Fruit fly (Drosophila melanogaster): Measurements from ENCODE around the gene Pgant7.

Pgant7 gene

DNA sequence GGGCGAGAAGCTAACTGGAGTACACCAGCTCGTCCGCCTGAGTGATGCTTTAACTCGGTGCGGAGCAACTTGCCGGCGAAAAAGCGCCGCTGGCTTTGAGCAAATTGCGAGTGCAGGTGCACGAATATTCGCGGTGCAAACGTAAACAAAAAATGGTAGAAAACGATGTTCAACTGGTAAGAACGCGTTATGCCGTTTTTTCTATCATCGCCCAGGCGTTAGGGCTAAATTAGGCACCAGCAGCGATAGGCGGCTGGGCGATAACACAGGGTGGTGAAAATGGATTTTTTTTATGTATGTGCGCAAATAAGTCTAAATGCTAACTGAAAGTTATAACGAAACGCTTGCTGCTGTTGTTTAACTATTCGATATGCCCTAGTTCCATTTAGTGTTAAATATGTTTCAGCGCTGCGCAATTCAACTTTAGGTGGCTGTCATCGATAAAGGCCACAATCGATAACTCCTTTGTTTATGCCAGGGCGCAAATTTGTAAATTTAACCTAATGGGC, at the start of gene Pgant7, which contains the start of gene Xrcc2:
TSS of gene Pgant7 (minus strand) at position 308 of the 509 bp plus-strand sequence.
TSS of gene Xrcc2 (plus strand) at position 449 of the 509 bp plus-strand sequence.
- TF ChIP-seq CG10631 (GFP tag; optimal IDR thresholded peaks at IDR 0.05) (no peak), CG16779 (tag; optimal IDR thresholded peaks at IDR 0.05) (no peak), Met (GFP tag; optimal IDR thresholded peaks at IDR 0.05) (no peak), CG8319 (GFP tag; optimal IDR thresholded peaks at IDR 0.05) (no peak), Sox14 (GFP tag; optimal IDR thresholded peaks at IDR 0.05) (peak; percentile 88), CG32006 (GFP tag; optimal IDR thresholded peaks at IDR 0.05) (no peak), CG11762 (GFP tag; optimal IDR thresholded peaks at IDR 0.05; ENCODE audit: insufficient read depth) (no peak), ss (GFP tag; optimal IDR thresholded peaks at IDR 0.05) (peak in 1 of 2 experiments; percentile 8), CG8632 (GFP tag; optimal IDR thresholded peaks at IDR 0.05) (no peak), dsx (GFP tag; optimal IDR thresholded peaks at IDR 0.05; ENCODE audit: poor library complexity, severe bottlenecking) (peak; percentile 9), Ets21C (GFP tag; optimal IDR thresholded peaks at IDR 0.05) (no peak), Sox102F (GFP tag; optimal IDR thresholded peaks at IDR 0.05) (no peak), Eip78C (GFP tag) (peak; percentile 38), cyc (GFP tag; optimal IDR thresholded peaks at IDR 0.05) (no peak), acj6 (GFP tag; optimal IDR thresholded peaks at IDR 0.05) (no peak), achi (GFP tag; optimal IDR thresholded peaks at IDR 0.05) (no peak), CG11294 (GFP tag; IDR thresholded peaks at IDR 0.05) (no peak), esn (GFP tag; optimal IDR thresholded peaks at IDR 0.05) (peak; percentile 3), Hr39 (GFP tag; optimal IDR thresholded peaks at IDR 0.05) (no peak), eg (GFP tag; IDR thresholded peaks at IDR 0.05) (no peak)

DNA sequence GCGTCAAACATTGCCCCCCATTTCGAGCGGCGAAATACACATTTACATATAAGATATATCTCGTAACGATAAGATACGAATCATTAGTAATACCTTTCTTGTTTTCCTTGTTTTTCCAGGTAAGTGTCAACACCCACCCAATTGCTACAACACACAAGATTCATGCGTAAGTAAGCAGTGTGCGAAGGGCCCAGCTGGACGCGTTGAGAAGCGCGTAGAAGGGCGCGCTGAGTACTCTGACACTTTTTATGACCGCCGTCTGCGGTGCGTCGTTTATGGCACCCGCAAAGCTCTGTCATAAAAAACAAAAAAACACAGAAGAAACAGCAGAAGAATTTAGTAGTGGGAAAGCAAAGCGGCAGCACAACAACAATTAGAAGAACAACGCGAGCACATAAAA, 47.9 kb upstream of the Pgant7 start:
- TF ChIP-seq Eip78C (GFP tag) (peak; percentile 35), svp (GFP tag) (peak; percentile 39), CG8319 (GFP tag; optimal IDR thresholded peaks at IDR 0.05) (no peak), eg (GFP tag; IDR thresholded peaks at IDR 0.05) (0 out of 3 replicates have a peak, but pooled peaks have one; percentile 25), fkh (GFP tag; optimal IDR thresholded peaks at IDR 0.05) (peak; percentile 47), CG9139 (GFP tag; optimal IDR thresholded peaks at IDR 0.05) (no peak), CG16779 (tag; optimal IDR thresholded peaks at IDR 0.05) (no peak)

DNA sequence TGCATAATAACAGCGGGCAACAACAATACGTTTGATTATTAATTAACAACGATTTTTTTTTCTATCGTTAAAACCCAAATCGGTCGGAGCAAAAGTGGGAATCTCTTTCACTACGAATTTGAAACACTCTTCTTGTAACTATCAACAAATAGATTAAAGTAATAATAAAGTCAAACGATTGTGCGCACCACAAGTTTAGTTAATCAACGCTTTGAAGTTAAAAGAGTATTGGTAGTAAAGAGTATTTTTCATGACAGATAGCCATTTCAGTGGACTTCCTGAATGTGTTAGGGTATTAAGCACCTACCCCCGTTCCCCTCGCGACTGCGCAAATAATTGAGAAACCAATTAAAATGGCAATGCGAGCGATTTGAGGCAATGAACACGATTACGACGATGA, 47.0 kb upstream of the Pgant7 start:
- TF ChIP-seq pdm3 (GFP tag; optimal IDR thresholded peaks at IDR 0.05) (peak; percentile 77), dsx (GFP tag; optimal IDR thresholded peaks at IDR 0.05; ENCODE audit: poor library complexity, severe bottlenecking) (no peak), acj6 (GFP tag; optimal IDR thresholded peaks at IDR 0.05) (peak; percentile 51), spab (GFP tag; optimal IDR thresholded peaks at IDR 0.05) (no peak), CG11762 (GFP tag; optimal IDR thresholded peaks at IDR 0.05; ENCODE audit: insufficient read depth) (peak; percentile 19), CG6276 (GFP tag; optimal IDR thresholded peaks at IDR 0.05) (peak; percentile 59), Hr39 (GFP tag; optimal IDR thresholded peaks at IDR 0.05) (peak; percentile 61), eg (GFP tag; IDR thresholded peaks at IDR 0.05) (peak; percentile 94), vri (GFP tag; optimal IDR thresholded peaks at IDR 0.05) (peak; percentile 66), CG9139 (GFP tag; optimal IDR thresholded peaks at IDR 0.05) (no peak), fkh (GFP tag; optimal IDR thresholded peaks at IDR 0.05) (peak; percentile 29), Ets21C (GFP tag; optimal IDR thresholded peaks at IDR 0.05) (peak; percentile 12), CG10669 (GFP tag; optimal IDR thresholded peaks at IDR 0.05) (peak; percentile 30), Smox (GFP tag; optimal IDR thresholded peaks at IDR 0.05) (peak; percentile 33), svp (GFP tag) (peak; percentile 78), Hr4 (GFP tag; optimal IDR thresholded peaks at IDR 0.05) (peak; percentile 82), salr (GFP tag; optimal IDR thresholded peaks at IDR 0.05) (peak; percentile 8 to 25), CG6854 (GFP tag; optimal IDR thresholded peaks at IDR 0.05) (no peak), Hr38 (GFP tag; optimal IDR thresholded peaks at IDR 0.05) (no peak), topi (GFP tag; optimal IDR thresholded peaks at IDR 0.05) (peak; percentile 38), OdsH (GFP tag; optimal IDR thresholded peaks at IDR 0.05) (peak; percentile 67), fd85E (GFP tag; optimal IDR thresholded peaks at IDR 0.05) (no peak), Eip75B (GFP tag; optimal IDR thresholded peaks at IDR 0.05) (peak; percentile 26), Met (GFP tag; optimal IDR thresholded peaks at IDR 0.05) (peak; percentile 42), Sox14 (GFP tag; optimal IDR thresholded peaks at IDR 0.05) (peak; percentile 51), achi (GFP tag; optimal IDR thresholded peaks at IDR 0.05) (peak; percentile 54), Sox15 (GFP tag; optimal IDR thresholded peaks at IDR 0.05) (peak; percentile 35), ss (GFP tag; optimal IDR thresholded peaks at IDR 0.05) (no peak), Lpt (GFP tag; optimal IDR thresholded peaks at IDR 0.05) (peak; percentile 41), CG8632 (GFP tag; optimal IDR thresholded peaks at IDR 0.05) (peak; percentile 17), CG15336 (GFP tag; IDR thresholded peaks at IDR 0.05) (peak; percentile 91), esn (GFP tag; optimal IDR thresholded peaks at IDR 0.05) (peak; percentile 56), Sox102F (GFP tag; optimal IDR thresholded peaks at IDR 0.05) (peak; percentile 25), CG31627 (GFP tag; optimal IDR thresholded peaks at IDR 0.05) (peak; percentile 58), lz (GFP tag; optimal IDR thresholded peaks at IDR 0.05) (peak; percentile 57), CG32006 (GFP tag; optimal IDR thresholded peaks at IDR 0.05) (peak; percentile 86), CG6808 (GFP tag; optimal IDR thresholded peaks at IDR 0.05) (peak; percentile 8), CG6792 (GFP tag; optimal IDR thresholded peaks at IDR 0.05) (peak; percentile 43)

Data from whole organism, prepupa.